Fruit fly (Drosophila melanogaster) whole organism, wandering third instar larva: ENCODE results near the gene CG8851.

Experiments used
- Abd-B ChIP-seq: fragments of >200 bp; optimal IDR thresholded peaks from 2 replicates; lab custom pipeline; 2017; ENCODE audit warnings: missing biosample characterization, missing genetic modification characterization
- GATAd ChIP-seq: sonication (Bioruptor generic); optimal IDR thresholded peaks from 2 replicates; lab custom pipeline; 2016; ENCODE audit warnings: missing biosample characterization, missing genetic modification characterization
- Myc ChIP-seq: fragments of >200 bp; optimal IDR thresholded peaks from 2 replicates; lab custom pipeline; 2017
- Sp1 ChIP-seq: fragments of 200-800 bp; sonication (Bioruptor generic); optimal IDR thresholded peaks from 3 replicates; lab custom pipeline; 2019; ENCODE audit warnings: missing biosample characterization, mild to moderate bottlenecking, missing genetic modification characterization, moderate library complexity
- Vsx2 ChIP-seq: fragments of 200-300, 225-300 bp; sonication (Bioruptor generic); optimal IDR thresholded peaks from 2 replicates; lab custom pipeline; 2018; ENCODE audit warnings: missing biosample characterization, missing genetic modification characterization; ENCODE audit not compliant: partially characterized antibody
- br ChIP-seq: fragments of 200-800 bp; sonication (Bioruptor generic); optimal IDR thresholded peaks from 2 replicates; lab custom pipeline; 2016; ENCODE audit warnings: missing biosample characterization, missing genetic modification characterization
- dmrt93B ChIP-seq: fragments of 200-800 bp; sonication (Bioruptor generic); optimal IDR thresholded peaks from 2 replicates; lab custom pipeline; 2018; ENCODE audit warnings: missing biosample characterization, mild to moderate bottlenecking, missing genetic modification characterization
- fru ChIP-seq: fragments of 200-800 bp; sonication (Bioruptor generic); optimal IDR thresholded peaks from 3 replicates; lab custom pipeline; 2016; ENCODE audit warnings: missing biosample characterization, mild to moderate bottlenecking, missing genetic modification characterization
- h ChIP-seq: fragments of 200-800 bp; sonication (Bioruptor generic); optimal IDR thresholded peaks from 3 replicates; lab custom pipeline; 2016; ENCODE audit warnings: missing biosample characterization, mild to moderate bottlenecking, missing genetic modification characterization
- lola ChIP-seq: fragments of >200 bp; optimal IDR thresholded peaks from 2 replicates; lab custom pipeline; 2017; ENCODE audit warnings: missing biosample characterization, missing genetic modification characterization
- pan ChIP-seq: fragments of >200 bp; optimal IDR thresholded peaks from 2 replicates; lab custom pipeline; 2017

DNA sequence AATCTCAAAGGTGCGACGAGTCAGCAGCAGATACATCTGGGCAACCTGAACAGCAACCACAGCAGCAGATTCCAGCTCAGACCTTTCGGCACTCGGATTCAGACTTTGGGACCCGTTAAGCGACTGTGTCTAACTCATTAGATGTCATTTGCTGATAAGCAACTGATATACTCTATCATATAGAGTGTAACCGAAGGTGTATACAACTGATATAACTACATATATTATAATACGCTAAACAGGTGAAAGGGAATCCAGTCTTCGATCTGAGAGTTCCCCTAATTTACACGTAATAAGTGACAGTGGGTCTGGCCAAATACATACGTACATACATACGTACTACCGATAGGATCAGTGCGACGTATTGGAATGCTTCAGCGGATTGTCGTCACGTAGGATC lies 31.1 kb downstream of the CG8851 start:
- TF ChIP-seq Vsx2 (GFP tag; lab: Kevin White, UChicago) (no peak), Sp1 (no peak), Abd-B (GFP tag; lab: Kevin White, UChicago) (no peak), GATAd (GFP tag; lab: Kevin White, UChicago) (no peak), dmrt93B (GFP tag; lab: Kevin White, UChicago) (no peak), fru (GFP tag; lab: Kevin White, UChicago) (peak; percentile 20), Myc (lab: Kevin White, UChicago) (no peak), h (GFP tag; lab: Kevin White, UChicago) (peak; percentile 68), lola (GFP tag; lab: Kevin White, UChicago) (no peak), br (GFP tag; lab: Kevin White, UChicago) (peak; percentile 37), pan (no peak)
